Worm (Caenorhabditis elegans) whole organism, L4 larva: Measurements from ENCODE around the gene polq-1.

ENCODE experiments used
- F26F4.8 ChIP-seq: fragments of 200-800 bp; sonication (Bioruptor generic); conservative IDR thresholded peaks from 2 replicates; pipeline ENCODE4 v1.3.6; 2022; ENCODE audit warnings: missing genetic modification characterization, missing compliant biosample characterization
- F37D6.2 ChIP-seq: sonication (generic microtip); optimal IDR thresholded peaks from 2 replicates; lab custom pipeline; 2016; ENCODE audit warnings: mild to moderate bottlenecking, missing genetic modification characterization, missing compliant biosample characterization
- R02D3.7 ChIP-seq: fragments of 150-350 bp; sonication (generic microtip); optimal IDR thresholded peaks from 3 replicates; lab custom pipeline; 2014; ENCODE audit warnings: missing biosample characterization, missing genetic modification characterization
- T26A8.4 ChIP-seq: fragments of 200-800 bp; sonication (Bioruptor generic); IDR thresholded peaks from 2 replicates; pipeline ENCODE4 v1.3.6; 2022; ENCODE audit warnings: missing genetic modification characterization, missing compliant biosample characterization
- Y5F2A.4 ChIP-seq: fragments of 200-800 bp; sonication (Bioruptor generic); optimal IDR thresholded peaks from 2 replicates; lab custom pipeline; 2018; ENCODE audit warnings: mild to moderate bottlenecking, missing genetic modification characterization, missing compliant biosample characterization
- ZK337.2 ChIP-seq: fragments of 200-800 bp; sonication (Bioruptor generic); IDR thresholded peaks from 2 replicates; pipeline ENCODE4 v1.3.6; 2022; ENCODE audit warnings: missing genetic modification reagents, missing genetic modification characterization, missing compliant biosample characterization
- aha-1 ChIP-seq: fragments of 150-350 bp; peaks from one replicate; lab custom pipeline; 2014; ENCODE audit warnings: missing biosample characterization, missing genetic modification characterization
- ama-1 ChIP-seq: fragments of 150-350 bp; optimal IDR thresholded peaks from 2 replicates; lab custom pipeline; 2014; ENCODE audit warnings: inconsistent platforms, mixed read lengths
- ceh-20 ChIP-seq: fragments of 200-800 bp; sonication (Bioruptor generic); IDR thresholded peaks from 2 replicates; pipeline ENCODE4 v1.3.6; 2022; ENCODE audit warnings: missing genetic modification reagents, missing genetic modification characterization, missing compliant biosample characterization
- ceh-32 ChIP-seq: sonication (generic microtip); optimal IDR thresholded peaks from 2 replicates; lab custom pipeline; 2016; ENCODE audit warnings: mild to moderate bottlenecking, missing genetic modification characterization, missing compliant biosample characterization; ENCODE audit not compliant: poor library complexity
- ces-1 ChIP-seq: fragments of 150-350 bp; sonication (generic microtip); optimal IDR thresholded peaks from 4 replicates; lab custom pipeline; 2014; ENCODE audit warnings: missing biosample characterization, missing genetic modification reagents, missing genetic modification characterization
- ctbp-1 ChIP-seq: fragments of 200-800 bp; sonication (Bioruptor generic); IDR thresholded peaks from 2 replicates; pipeline ENCODE4 v1.3.6; 2022; ENCODE audit warnings: missing genetic modification reagents, missing genetic modification characterization, missing compliant biosample characterization
- daf-16 ChIP-seq, 3 experiments: sonication (generic microtip); optimal IDR thresholded peaks; 2 replicates each; lab custom pipeline; 2016 to 2017; ENCODE audit warnings: missing genetic modification characterization in 3 of 3, missing genetic modification reagents in 3 of 3, mild to moderate bottlenecking in 2 of 3, missing compliant biosample characterization in 2 of 3, missing biosample characterization in 1 of 3, moderate library complexity in 1 of 3
- dpl-1 ChIP-seq: fragments of 150-350 bp; optimal IDR thresholded peaks from 2 replicates; lab custom pipeline; 2014; ENCODE audit warnings: missing biosample characterization, missing genetic modification reagents, missing genetic modification characterization
- dve-1 ChIP-seq: sonication (generic microtip); optimal IDR thresholded peaks from 2 replicates; lab custom pipeline; 2017; ENCODE audit warnings: antibody characterized with exemption, mild to moderate bottlenecking, missing genetic modification characterization, missing compliant biosample characterization; ENCODE audit not compliant: insufficient read depth
- fkh-10 ChIP-seq: fragments of 150-350 bp; optimal IDR thresholded peaks from 2 replicates; lab custom pipeline; 2014; ENCODE audit warnings: missing biosample characterization, missing genetic modification reagents, missing genetic modification characterization
- fos-1 ChIP-seq: fragments of 150-350 bp; optimal IDR thresholded peaks from 2 replicates; lab custom pipeline; 2014; ENCODE audit warnings: missing biosample characterization, missing genetic modification characterization
- hif-1 ChIP-seq, 2 experiments: sonication (generic microtip); optimal IDR thresholded peaks; 2 replicates each; lab custom pipeline; 2016 to 2017; ENCODE audit warnings: missing compliant biosample characterization in 2 of 2, missing genetic modification characterization in 2 of 2, missing genetic modification reagents in 2 of 2, missing genotype in 2 of 2, mild to moderate bottlenecking in 1 of 2
- hlh-11 ChIP-seq: fragments of 200-800 bp; sonication (Bioruptor generic); optimal IDR thresholded peaks from 2 replicates; lab custom pipeline; 2018; ENCODE audit warnings: mild to moderate bottlenecking, missing genetic modification characterization, missing compliant biosample characterization
- hlh-30 ChIP-seq: sonication (generic microtip); optimal IDR thresholded peaks from 2 replicates; lab custom pipeline; 2017; ENCODE audit warnings: antibody characterized with exemption, mild to moderate bottlenecking, missing genetic modification characterization, missing compliant biosample characterization; ENCODE audit not compliant: insufficient read depth
- hmg-1.1 ChIP-seq: fragments of 200-800 bp; sonication (Bioruptor generic); IDR thresholded peaks from 2 replicates; pipeline ENCODE4 v1.3.6; 2022; ENCODE audit warnings: missing genetic modification reagents, missing genetic modification characterization, missing compliant biosample characterization
- lin-29 ChIP-seq: fragments of 200-800 bp; sonication (Bioruptor generic); IDR thresholded peaks from 2 replicates; pipeline ENCODE4 v1.3.6; 2022; ENCODE audit warnings: missing genetic modification reagents, missing genetic modification characterization, missing compliant biosample characterization
- lin-39 ChIP-seq: fragments of 150-350 bp; optimal IDR thresholded peaks from 2 replicates; lab custom pipeline; 2014; ENCODE audit warnings: missing biosample characterization, missing genetic modification reagents, missing genetic modification characterization
- lsy-2 ChIP-seq, 2 experiments: fragments of 150-350 bp in 1 of 2; sonication (generic microtip) in 1 of 2; optimal IDR thresholded peaks; 2 replicates each; lab custom pipeline; 2014 to 2017; ENCODE audit warnings: missing biosample characterization in 2 of 2, missing genetic modification characterization in 2 of 2
- mdl-1 ChIP-seq, 2 experiments: fragments of 150-350 bp in 1 of 2; sonication (generic microtip) in 1 of 2; optimal IDR thresholded peaks; 2 replicates each; lab custom pipeline; 2014 to 2017; ENCODE audit warnings: missing biosample characterization in 2 of 2, missing genetic modification characterization in 2 of 2
- mep-1 ChIP-seq: fragments of 150-350 bp; sonication (generic microtip); optimal IDR thresholded peaks from 3 replicates; lab custom pipeline; 2014; ENCODE audit warnings: missing biosample characterization, missing genetic modification characterization
- mes-2 ChIP-seq: sonication (generic microtip); optimal IDR thresholded peaks from 2 replicates; lab custom pipeline; 2016; ENCODE audit warnings: missing genotype, mild to moderate bottlenecking, missing genetic modification characterization, missing compliant biosample characterization; ENCODE audit not compliant: poor library complexity, severe bottlenecking
- mxl-3 ChIP-seq: fragments of 200-800 bp; sonication (Bioruptor generic); optimal IDR thresholded peaks from 2 replicates; lab custom pipeline; 2018; ENCODE audit warnings: mild to moderate bottlenecking, missing genetic modification characterization, missing compliant biosample characterization
- nhr-102 ChIP-seq: sonication (generic microtip); optimal IDR thresholded peaks from 2 replicates; lab custom pipeline; 2016; ENCODE audit warnings: mild to moderate bottlenecking, missing genetic modification characterization, moderate library complexity, missing compliant biosample characterization
- nhr-11 ChIP-seq: fragments of 150-350 bp; optimal IDR thresholded peaks from 2 replicates; lab custom pipeline; 2014; ENCODE audit warnings: missing biosample characterization, missing genetic modification characterization
- nhr-237 ChIP-seq: sonication (generic microtip); optimal IDR thresholded peaks from 2 replicates; lab custom pipeline; 2017; ENCODE audit warnings: missing biosample characterization, missing genetic modification characterization
- nhr-28 ChIP-seq: fragments of 150-350 bp; optimal IDR thresholded peaks from 2 replicates; lab custom pipeline; 2014; ENCODE audit warnings: missing biosample characterization, missing genetic modification characterization
- nhr-42 ChIP-seq: fragments of 200-800 bp; sonication (Bioruptor generic); IDR thresholded peaks from 2 replicates; pipeline ENCODE4 v1.3.6; 2022; ENCODE audit warnings: missing genetic modification characterization, missing compliant biosample characterization
- pqm-1 ChIP-seq: sonication (generic microtip); optimal IDR thresholded peaks from 2 replicates; lab custom pipeline; 2017; ENCODE audit warnings: missing biosample characterization, missing genetic modification characterization
- rbr-2 ChIP-seq: sonication (generic microtip); optimal IDR thresholded peaks from 2 replicates; lab custom pipeline; 2016; ENCODE audit warnings: missing genotype, missing genetic modification characterization, missing compliant biosample characterization
- saeg-2 ChIP-seq: fragments of 200-800 bp; sonication (Bioruptor generic); IDR thresholded peaks from 2 replicates; pipeline ENCODE4 v1.3.6; 2022; ENCODE audit warnings: missing genetic modification reagents, missing genetic modification characterization, missing compliant biosample characterization
- skn-1 ChIP-seq: fragments of 150-350 bp; optimal IDR thresholded peaks from 2 replicates; lab custom pipeline; 2014; ENCODE audit warnings: missing biosample characterization, missing genetic modification characterization
- spr-3 ChIP-seq: fragments of 200-800 bp; sonication (Bioruptor generic); optimal IDR thresholded peaks from 2 replicates; lab custom pipeline; 2018; ENCODE audit warnings: mild to moderate bottlenecking, missing genetic modification characterization, missing compliant biosample characterization
- tag-97 ChIP-seq: fragments of 200-800 bp; sonication (Bioruptor generic); IDR thresholded peaks from 2 replicates; pipeline ENCODE4 v1.3.6; 2022; ENCODE audit warnings: missing genetic modification characterization, missing compliant biosample characterization
- tra-1 ChIP-seq: fragments of 200-800 bp; sonication (Bioruptor generic); IDR thresholded peaks from 2 replicates; pipeline ENCODE4 v1.3.6; 2022; ENCODE audit warnings: missing genetic modification reagents, missing genetic modification characterization, missing compliant biosample characterization
- unc-130 ChIP-seq: sonication (generic microtip); optimal IDR thresholded peaks from 2 replicates; lab custom pipeline; 2016; ENCODE audit warnings: missing genetic modification reagents, missing genetic modification characterization, missing compliant biosample characterization
- unc-62 ChIP-seq, 3 experiments: fragments of 150-350 bp in 1 of 3; sonication (generic microtip); optimal IDR thresholded peaks in 2 of 3; peaks in 1 of 3; 1 replicate in 1 of 3; 2 replicates in 2 of 3; lab custom pipeline; 2014 to 2017; ENCODE audit warnings: missing biosample characterization in 3 of 3, missing genetic modification characterization in 3 of 3, missing genetic modification reagents in 3 of 3, missing genotype in 1 of 3
- zfp-3 ChIP-seq: fragments of 200-800 bp; sonication (Bioruptor generic); conservative IDR thresholded peaks from 2 replicates; pipeline ENCODE4 v1.3.6; 2022; ENCODE audit warnings: missing genetic modification reagents, missing genetic modification characterization, missing compliant biosample characterization
- zip-2 ChIP-seq: fragments of 150-350 bp; optimal IDR thresholded peaks from 2 replicates; lab custom pipeline; 2014; ENCODE audit warnings: missing biosample characterization, missing genetic modification characterization

The polq-1 gene

ce11 chrIII:5845483-5845882 lies 42.5 kb upstream of the polq-1 start:
- TF ChIP-seq ctbp-1 (GFP tag; lab: Robert Waterston, UW) = peak; percentile 74
- peak; percentile 71; the same call in 1 of the 2 replicates for TF ChIP-seq ceh-20 (GFP tag; lab: Robert Waterston, UW)
- TF ChIP-seq R02D3.7 (tag; lab: Kevin White, UChicago) = no peak
- no peak for TF ChIP-seq nhr-237
- peak; percentile 88 for TF ChIP-seq aha-1 (tag; lab: Kevin White, UChicago)
- no peak for TF ChIP-seq saeg-2 (GFP tag; lab: Robert Waterston, UW)
- TF ChIP-seq ZK337.2 (GFP tag; lab: Robert Waterston, UW) = no peak
- TF ChIP-seq nhr-11 (tag; lab: Kevin White, UChicago) = peak; percentile 5
- no peak for TF ChIP-seq daf-16 (GFP tag; optimal IDR thresholded peaks at IDR 0.05; lab: Kevin White, UChicago)
- TF ChIP-seq daf-16 (tag; optimal IDR thresholded peaks at IDR 0.05; lab: Kevin White, UChicago) = no peak
- no peak for TF ChIP-seq lin-39
- TF ChIP-seq Y5F2A.4 (GFP tag; lab: Kevin White, UChicago) = no peak
- no peak for TF ChIP-seq nhr-42 (GFP tag; lab: Robert Waterston, UW)
- no peak for TF ChIP-seq nhr-102 (tag; lab: Kevin White, UChicago)
- TF ChIP-seq mep-1 = peak; percentile 70
- TF ChIP-seq tra-1 = no peak
- TF ChIP-seq unc-130 (GFP tag; lab: Kevin White, UChicago) = no peak
- TF ChIP-seq F26F4.8 (GFP tag; lab: Robert Waterston, UW) = no peak
- TF ChIP-seq ces-1 (GFP tag; lab: Kevin White, UChicago) = peak; percentile 39
- TF ChIP-seq zip-2 (tag; lab: Kevin White, UChicago) = no peak
- peak; percentile 22 to 70 for TF ChIP-seq lsy-2 (tag; optimal IDR thresholded peaks at IDR 0.05; lab: Kevin White, UChicago)
- TF ChIP-seq tag-97 = no peak
- TF ChIP-seq F37D6.2 (tag; lab: Kevin White, UChicago) = peak; percentile 65
- TF ChIP-seq hlh-30 (tag; lab: Kevin White, UChicago) = peak; percentile 69
- no peak for TF ChIP-seq zfp-3 (GFP tag; lab: Robert Waterston, UW)
- no peak for TF ChIP-seq fos-1 (tag; lab: Kevin White, UChicago)
- TF ChIP-seq mxl-3 (GFP tag; lab: Kevin White, UChicago) = peak; percentile 42
- TF ChIP-seq dve-1 (tag; lab: Kevin White, UChicago) = peak; percentile 11
- TF ChIP-seq spr-3 (GFP tag; lab: Kevin White, UChicago) = no peak
- TF ChIP-seq hlh-11 (tag; lab: Kevin White, UChicago) = peak; percentile 43
- no peak for TF ChIP-seq ama-1 (lab: Kevin White, UChicago)
- peak; percentile 27 for TF ChIP-seq dpl-1
- TF ChIP-seq hmg-1.1 (GFP tag; lab: Robert Waterston, UW) = peak; percentile 76
- peak; percentile 65 for TF ChIP-seq fkh-10 (GFP tag; lab: Kevin White, UChicago)
- TF ChIP-seq ceh-32 = no peak
- peak in 1 of 2 experiments; percentile 45 for TF ChIP-seq hif-1 (tag; optimal IDR thresholded peaks at IDR 0.05; lab: Kevin White, UChicago)
- TF ChIP-seq unc-62 (GFP tag; optimal IDR thresholded peaks at IDR 0.05 in 1 of 2; lab: Kevin White, UChicago) = peak in 1 of 2 experiments; percentile 91
- no peak for TF ChIP-seq unc-62 (tag; optimal IDR thresholded peaks at IDR 0.05; lab: Kevin White, UChicago)
- peak; percentile 86 for TF ChIP-seq rbr-2 (tag; lab: Kevin White, UChicago)
- no peak for TF ChIP-seq lin-29 (GFP tag; lab: Robert Waterston, UW)
- TF ChIP-seq nhr-28 (tag; lab: Kevin White, UChicago) = no peak
- TF ChIP-seq skn-1 (tag; lab: Kevin White, UChicago) = no peak
- no peak for TF ChIP-seq pqm-1
- TF ChIP-seq mes-2 = peak; percentile 30
- no peak for TF ChIP-seq T26A8.4 (GFP tag; lab: Robert Waterston, UW)
- TF ChIP-seq mdl-1 (tag; optimal IDR thresholded peaks at IDR 0.05; lab: Kevin White, UChicago) = peak; percentile 60 to 93
- TF ChIP-seq, all 104 proteins: peak for 20
